Worm (Caenorhabditis elegans) whole organism, late embryonic: ENCODE results near the gene C48D1.1.
A peak's percentile ranks its signal among the peaks of the same experiment; 100 is the strongest.

Source experiments
- C08G9.2 ChIP-seq: sonication (generic microtip); optimal IDR thresholded peaks from 2 replicates; lab custom pipeline; 2016; ENCODE audit warnings: mild to moderate bottlenecking, missing genetic modification characterization, moderate library complexity, missing compliant biosample characterization
- C38D4.7 ChIP-seq: fragments of 200-800 bp; sonication (Bioruptor generic); optimal IDR thresholded peaks from 2 replicates; lab custom pipeline; 2018; ENCODE audit warnings: mild to moderate bottlenecking, missing genetic modification characterization, moderate library complexity, missing compliant biosample characterization
- K09A11.1 ChIP-seq: sonication (generic microtip); optimal IDR thresholded peaks from 2 replicates; lab custom pipeline; 2017; ENCODE audit warnings: antibody characterized with exemption, mild to moderate bottlenecking, missing genetic modification characterization, missing compliant biosample characterization; ENCODE audit not compliant: insufficient read depth
- T23F11.4 ChIP-seq: fragments of 200-800 bp; sonication (Bioruptor generic); optimal IDR thresholded peaks from 2 replicates; lab custom pipeline; 2018; ENCODE audit warnings: mild to moderate bottlenecking, missing genetic modification characterization, missing compliant biosample characterization
- Y22D7AL.16 ChIP-seq: sonication (generic microtip); optimal IDR thresholded peaks from 2 replicates; lab custom pipeline; 2016; ENCODE audit warnings: missing genetic modification characterization, missing compliant biosample characterization
- ahr-1 ChIP-seq: sonication (generic microtip); optimal IDR thresholded peaks from 2 replicates; lab custom pipeline; 2016; ENCODE audit warnings: missing genetic modification characterization, missing compliant biosample characterization
- ama-1 ChIP-seq: fragments of 150-350 bp; optimal IDR thresholded peaks from 2 replicates; lab custom pipeline; 2014
- ceh-14 ChIP-seq: sonication (generic microtip); optimal IDR thresholded peaks from 2 replicates; lab custom pipeline; 2016; ENCODE audit warnings: missing genotype, missing genetic modification characterization, missing compliant biosample characterization
- ceh-24 ChIP-seq: sonication (generic microtip); optimal IDR thresholded peaks from 2 replicates; lab custom pipeline; 2016; ENCODE audit warnings: mild to moderate bottlenecking, missing genetic modification characterization, missing compliant biosample characterization
- ceh-34 ChIP-seq: sonication (generic microtip); optimal IDR thresholded peaks from 2 replicates; lab custom pipeline; 2016; ENCODE audit warnings: mild to moderate bottlenecking, missing genetic modification characterization, missing compliant biosample characterization
- ceh-45 ChIP-seq: fragments of 200-800 bp; sonication (Bioruptor generic); IDR thresholded peaks from 2 replicates; pipeline ENCODE4 v1.3.6; 2022; ENCODE audit warnings: missing genetic modification reagents, missing genetic modification characterization, missing compliant biosample characterization
- ceh-48 ChIP-seq: sonication (generic microtip); optimal IDR thresholded peaks from 2 replicates; lab custom pipeline; 2016; ENCODE audit warnings: missing genetic modification characterization, inconsistent platforms, missing compliant biosample characterization
- ceh-6 ChIP-seq: fragments of 200-800 bp; sonication (Bioruptor generic); optimal IDR thresholded peaks from 2 replicates; lab custom pipeline; 2018; ENCODE audit warnings: mild to moderate bottlenecking, missing genetic modification characterization, missing compliant biosample characterization
- ceh-9 ChIP-seq: sonication (generic microtip); optimal IDR thresholded peaks from 2 replicates; lab custom pipeline; 2016; ENCODE audit warnings: mild to moderate bottlenecking, missing genetic modification characterization, inconsistent platforms, missing compliant biosample characterization
- che-1 ChIP-seq: sonication (generic microtip); optimal IDR thresholded peaks from 2 replicates; lab custom pipeline; 2016; ENCODE audit warnings: mild to moderate bottlenecking, missing genetic modification characterization, missing compliant biosample characterization
- dve-1 ChIP-seq: sonication (generic microtip); optimal IDR thresholded peaks from 2 replicates; lab custom pipeline; 2017; ENCODE audit warnings: antibody characterized with exemption, mild to moderate bottlenecking, missing genetic modification characterization, missing compliant biosample characterization
- elt-4 ChIP-seq: sonication (generic microtip); optimal IDR thresholded peaks from 2 replicates; lab custom pipeline; 2016; ENCODE audit warnings: missing genetic modification characterization, missing compliant biosample characterization
- fax-1 ChIP-seq: sonication (generic microtip); optimal IDR thresholded peaks from 2 replicates; lab custom pipeline; 2016; ENCODE audit warnings: missing genotype, missing genetic modification characterization, missing compliant biosample characterization
- fkh-10 ChIP-seq: fragments of 150-350 bp; optimal IDR thresholded peaks from 2 replicates; lab custom pipeline; 2014; ENCODE audit warnings: missing biosample characterization, missing genetic modification reagents, missing genetic modification characterization
- fkh-6 ChIP-seq: sonication (generic microtip); optimal IDR thresholded peaks from 2 replicates; lab custom pipeline; 2016; ENCODE audit warnings: missing genetic modification characterization, missing compliant biosample characterization
- hlh-13 ChIP-seq: fragments of 200-800 bp; sonication (Bioruptor generic); optimal IDR thresholded peaks from 2 replicates; lab custom pipeline; 2018; ENCODE audit warnings: mild to moderate bottlenecking, missing genetic modification characterization, missing compliant biosample characterization
- hlh-15 ChIP-seq: sonication (generic microtip); optimal IDR thresholded peaks from 2 replicates; lab custom pipeline; 2016; ENCODE audit warnings: missing genetic modification characterization, missing compliant biosample characterization
- hlh-30 ChIP-seq: sonication (generic microtip); optimal IDR thresholded peaks from 2 replicates; lab custom pipeline; 2017; ENCODE audit warnings: antibody characterized with exemption, missing genetic modification characterization, missing compliant biosample characterization; ENCODE audit not compliant: insufficient read depth
- hlh-6 ChIP-seq: sonication (generic microtip); optimal IDR thresholded peaks from 2 replicates; lab custom pipeline; 2016; ENCODE audit warnings: missing genotype, missing genetic modification characterization, missing compliant biosample characterization
- hlh-8 ChIP-seq: sonication (generic microtip); optimal IDR thresholded peaks from 2 replicates; lab custom pipeline; 2016; ENCODE audit warnings: missing genotype, missing genetic modification characterization, missing compliant biosample characterization
- lim-6 ChIP-seq: sonication (generic microtip); optimal IDR thresholded peaks from 2 replicates; lab custom pipeline; 2016; ENCODE audit warnings: missing genetic modification characterization, missing compliant biosample characterization
- madf-2 ChIP-seq: sonication (generic microtip); optimal IDR thresholded peaks from 2 replicates; lab custom pipeline; 2017; ENCODE audit warnings: missing genetic modification characterization, missing compliant biosample characterization
- nfya-1 ChIP-seq: sonication (generic microtip); optimal IDR thresholded peaks from 2 replicates; lab custom pipeline; 2017; ENCODE audit warnings: missing genetic modification characterization, mild to moderate bottlenecking, missing compliant biosample characterization, antibody characterized with exemption, moderate library complexity
- nhr-11 ChIP-seq: fragments of 150-350 bp; optimal IDR thresholded peaks from 2 replicates; lab custom pipeline; 2014; ENCODE audit warnings: missing biosample characterization, missing genetic modification characterization
- nhr-232 ChIP-seq: sonication (generic microtip); optimal IDR thresholded peaks from 2 replicates; lab custom pipeline; 2016; ENCODE audit warnings: missing genetic modification characterization, missing compliant biosample characterization
- npax-4 ChIP-seq: sonication (generic microtip); optimal IDR thresholded peaks from 2 replicates; lab custom pipeline; 2016; ENCODE audit warnings: missing genetic modification characterization, missing compliant biosample characterization
- odd-2 ChIP-seq: sonication (generic microtip); optimal IDR thresholded peaks from 2 replicates; lab custom pipeline; 2017; ENCODE audit warnings: antibody characterized with exemption, mild to moderate bottlenecking, missing genetic modification characterization, missing compliant biosample characterization
- pag-3 ChIP-seq: sonication (generic microtip); optimal IDR thresholded peaks from 2 replicates; lab custom pipeline; 2016; ENCODE audit warnings: missing compliant biosample characterization, missing genetic modification characterization, borderline replicate concordance
- pat-9 ChIP-seq: fragments of 200-800 bp; sonication (Bioruptor generic); optimal IDR thresholded peaks from 2 replicates; lab custom pipeline; 2018; ENCODE audit warnings: mild to moderate bottlenecking, missing genetic modification characterization, moderate library complexity, missing compliant biosample characterization
- pax-1 ChIP-seq: fragments of 150-350 bp; optimal IDR thresholded peaks from 2 replicates; lab custom pipeline; 2014; ENCODE audit warnings: missing biosample characterization, missing genetic modification characterization
- pha-2 ChIP-seq: sonication (generic microtip); optimal IDR thresholded peaks from 2 replicates; lab custom pipeline; 2017; ENCODE audit warnings: mild to moderate bottlenecking, missing genetic modification characterization, missing compliant biosample characterization
- pha-4 ChIP-seq: fragments of 150-350 bp; optimal IDR thresholded peaks from 2 replicates; lab custom pipeline; 2018; ENCODE audit warnings: missing biosample characterization, missing genetic modification reagents, missing genetic modification characterization
- pqm-1 ChIP-seq: sonication (generic microtip); optimal IDR thresholded peaks from 2 replicates; lab custom pipeline; 2016; ENCODE audit warnings: missing genetic modification characterization, missing compliant biosample characterization
- pros-1 ChIP-seq: fragments of 150-350 bp; optimal IDR thresholded peaks from 2 replicates; lab custom pipeline; 2014; ENCODE audit warnings: missing biosample characterization, missing genetic modification reagents, missing genetic modification characterization
- ref-2 ChIP-seq: sonication (generic microtip); optimal IDR thresholded peaks from 2 replicates; lab custom pipeline; 2016; ENCODE audit warnings: missing genetic modification characterization, missing compliant biosample characterization
- sdc-2 ChIP-seq: sonication (generic microtip); optimal IDR thresholded peaks from 2 replicates; lab custom pipeline; 2016; ENCODE audit warnings: missing genotype, missing genetic modification characterization, missing compliant biosample characterization
- tbx-2 ChIP-seq: sonication (generic microtip); optimal IDR thresholded peaks from 2 replicates; lab custom pipeline; 2016; ENCODE audit warnings: missing genetic modification characterization, missing compliant biosample characterization
- tbx-7 ChIP-seq: sonication (generic microtip); optimal IDR thresholded peaks from 2 replicates; lab custom pipeline; 2016; ENCODE audit warnings: missing genotype, missing genetic modification characterization, missing compliant biosample characterization
- unc-3 ChIP-seq, 2 experiments: fragments of 200-800 bp in 1 of 2; sonication (Bioruptor generic) in 1 of 2; sonication (generic microtip) in 1 of 2; conservative IDR thresholded peaks in 1 of 2; optimal IDR thresholded peaks in 1 of 2; 2 replicates each; pipeline versions ENCODE4 v1.3.6 to Lab custom; 2016 to 2022; ENCODE audit warnings: missing compliant biosample characterization in 2 of 2, missing genetic modification characterization in 2 of 2, missing genetic modification reagents in 1 of 2
- unc-42 ChIP-seq: sonication (generic microtip); optimal IDR thresholded peaks from 2 replicates; lab custom pipeline; 2016; ENCODE audit warnings: missing genotype, missing genetic modification characterization, missing compliant biosample characterization
- unc-55 ChIP-seq: sonication (generic microtip); optimal IDR thresholded peaks from 2 replicates; lab custom pipeline; 2017; ENCODE audit warnings: missing biosample characterization, missing genetic modification reagents, missing genetic modification characterization
- unc-86 ChIP-seq: sonication (generic microtip); optimal IDR thresholded peaks from 2 replicates; lab custom pipeline; 2016; ENCODE audit warnings: missing genetic modification characterization, missing compliant biosample characterization
- ztf-16 ChIP-seq: sonication (generic microtip); optimal IDR thresholded peaks from 2 replicates; lab custom pipeline; 2017; ENCODE audit warnings: missing genetic modification characterization, missing compliant biosample characterization

The C48D1.1 gene

DNA sequence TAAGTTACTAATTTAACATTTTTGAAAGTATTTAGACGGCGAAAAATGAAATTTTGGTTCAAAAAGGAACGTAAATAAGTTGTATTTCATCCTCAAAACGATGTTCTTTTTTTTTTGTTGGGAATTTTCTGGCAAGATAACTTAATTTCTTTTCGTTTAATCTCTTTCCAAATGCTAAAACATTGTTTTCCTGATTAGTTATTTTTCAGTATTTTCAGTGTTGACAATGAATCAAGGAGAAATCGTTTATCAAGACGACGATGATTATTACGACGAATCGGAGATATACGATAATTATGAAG, 43.6 kb upstream of the C48D1.1 start, which contains the start of gene lin-54:
TSS of gene lin-54 (plus strand) at position 203 of the 302 bp plus-strand sequence.
- TF ChIP-seq hlh-6 (tag; lab: Kevin White, UChicago) (no peak), C08G9.2 (tag; lab: Kevin White, UChicago) (no peak), sdc-2 (no peak), nhr-11 (tag; lab: Kevin White, UChicago) (no peak), tbx-2 (tag; lab: Kevin White, UChicago) (no peak), nfya-1 (no peak), ceh-34 (tag; lab: Kevin White, UChicago) (no peak), pax-1 (tag; lab: Kevin White, UChicago) (no peak), Y22D7AL.16 (tag; lab: Kevin White, UChicago) (no peak), unc-55 (GFP tag; lab: Kevin White, UChicago) (no peak), odd-2 (tag; lab: Kevin White, UChicago) (no peak)

DNA sequence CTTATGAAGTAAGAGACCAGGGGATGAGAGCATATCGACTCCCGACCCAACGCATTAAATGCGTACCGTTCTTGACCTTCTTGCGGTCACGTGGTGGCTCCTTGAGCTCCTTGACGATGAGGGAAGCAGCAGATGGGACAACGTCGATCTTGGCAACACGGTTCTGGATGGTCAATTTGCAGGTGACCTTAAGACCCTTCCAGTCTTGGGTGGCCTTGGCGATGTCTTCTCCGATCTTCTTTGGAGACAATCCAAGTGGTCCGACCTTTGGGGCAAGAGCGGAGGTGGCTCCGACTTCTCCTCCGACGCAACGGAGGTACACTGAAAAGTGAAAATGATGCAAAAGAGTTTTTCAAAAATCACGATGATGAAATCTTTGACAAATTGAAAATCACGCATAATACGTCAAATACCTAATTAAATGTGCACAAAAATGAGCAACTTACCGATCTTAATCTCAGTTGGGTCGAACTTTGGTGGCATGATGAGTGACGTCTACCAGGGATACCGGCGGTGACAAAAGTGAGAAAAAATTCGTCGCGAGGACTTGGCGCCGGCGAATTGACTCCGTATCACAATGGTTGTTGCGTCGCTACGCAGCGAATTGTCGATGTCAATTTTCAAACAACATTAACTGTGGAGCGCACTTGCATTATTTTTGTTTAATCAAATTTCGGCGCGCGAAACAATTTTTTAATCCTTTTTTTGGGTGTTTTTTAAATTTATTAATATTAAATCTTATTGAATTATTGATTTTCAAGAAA, 43.1 kb upstream of the C48D1.1 start, which contains the start of gene rpl-12:
TSS of gene rpl-12 (minus strand) at position 574 of the 764 bp plus-strand sequence.
- TF ChIP-seq sdc-2 (peak; percentile 3), elt-4 (no peak), fax-1 (tag; lab: Kevin White, UChicago) (peak; percentile 80), tbx-2 (tag; lab: Kevin White, UChicago) (peak; percentile 94), pha-2 (tag; lab: Kevin White, UChicago) (peak; percentile 62), unc-86 (tag; lab: Kevin White, UChicago) (peak; percentile 82), ref-2 (tag; lab: Kevin White, UChicago) (peak; percentile 93), Y22D7AL.16 (tag; lab: Kevin White, UChicago) (no peak), lim-6 (tag; lab: Kevin White, UChicago) (peak; percentile 24), ceh-48 (peak; percentile 50), ceh-6 (GFP tag; lab: Kevin White, UChicago) (no peak), hlh-8 (peak; percentile 16), madf-2 (tag; lab: Kevin White, UChicago) (peak; percentile 66), unc-55 (GFP tag; lab: Kevin White, UChicago) (peak; percentile 79), ceh-9 (tag; lab: Kevin White, UChicago) (no peak), tbx-7 (tag; lab: Kevin White, UChicago) (no peak), ceh-14 (tag; lab: Kevin White, UChicago) (peak; percentile 92), C38D4.7 (no peak), pax-1 (tag; lab: Kevin White, UChicago) (peak; percentile 75), T23F11.4 (peak; percentile 26), dve-1 (tag; lab: Kevin White, UChicago) (peak; percentile 83), pros-1 (tag; lab: Kevin White, UChicago) (peak; percentile 73), ztf-16 (tag; lab: Kevin White, UChicago) (no peak), nfya-1 (peak; percentile 92), pag-3 (tag; lab: Kevin White, UChicago) (no peak), hlh-6 (tag; lab: Kevin White, UChicago) (no peak), hlh-13 (GFP tag; lab: Kevin White, UChicago) (peak; percentile 8), npax-4 (no peak), che-1 (tag; lab: Kevin White, UChicago) (no peak), ceh-24 (tag; lab: Kevin White, UChicago) (no peak), ceh-45 (GFP tag; lab: Robert Waterston, UW) (0 out of 2 replicates have a peak, but pooled peaks have one; percentile 50), hlh-30 (tag; lab: Kevin White, UChicago) (peak; percentile 66), unc-3 (GFP tag; conservative IDR thresholded peaks at IDR 0.05; lab: Robert Waterston, UW) (no peak), unc-3 (tag; optimal IDR thresholded peaks at IDR 0.05; lab: Kevin White, UChicago) (peak; percentile 70), fkh-6 (tag; lab: Kevin White, UChicago) (no peak), pha-4 (tag; lab: Kevin White, UChicago) (peak; percentile 33), ama-1 (lab: Kevin White, UChicago) (no peak), pqm-1 (peak; percentile 59), hlh-15 (tag; lab: Kevin White, UChicago) (no peak), unc-42 (peak; percentile 100), ahr-1 (tag; lab: Kevin White, UChicago) (no peak), nhr-232 (tag; lab: Kevin White, UChicago) (no peak), pat-9 (tag; lab: Kevin White, UChicago) (peak; percentile 73), K09A11.1 (tag; lab: Kevin White, UChicago) (peak; percentile 44), fkh-10 (peak; percentile 52)
